Fruit fly (Drosophila melanogaster): Measurements from ENCODE around the gene poe.
A peak's percentile ranks its signal among the peaks of the same experiment; 100 is the strongest.

poe gene

DNA sequence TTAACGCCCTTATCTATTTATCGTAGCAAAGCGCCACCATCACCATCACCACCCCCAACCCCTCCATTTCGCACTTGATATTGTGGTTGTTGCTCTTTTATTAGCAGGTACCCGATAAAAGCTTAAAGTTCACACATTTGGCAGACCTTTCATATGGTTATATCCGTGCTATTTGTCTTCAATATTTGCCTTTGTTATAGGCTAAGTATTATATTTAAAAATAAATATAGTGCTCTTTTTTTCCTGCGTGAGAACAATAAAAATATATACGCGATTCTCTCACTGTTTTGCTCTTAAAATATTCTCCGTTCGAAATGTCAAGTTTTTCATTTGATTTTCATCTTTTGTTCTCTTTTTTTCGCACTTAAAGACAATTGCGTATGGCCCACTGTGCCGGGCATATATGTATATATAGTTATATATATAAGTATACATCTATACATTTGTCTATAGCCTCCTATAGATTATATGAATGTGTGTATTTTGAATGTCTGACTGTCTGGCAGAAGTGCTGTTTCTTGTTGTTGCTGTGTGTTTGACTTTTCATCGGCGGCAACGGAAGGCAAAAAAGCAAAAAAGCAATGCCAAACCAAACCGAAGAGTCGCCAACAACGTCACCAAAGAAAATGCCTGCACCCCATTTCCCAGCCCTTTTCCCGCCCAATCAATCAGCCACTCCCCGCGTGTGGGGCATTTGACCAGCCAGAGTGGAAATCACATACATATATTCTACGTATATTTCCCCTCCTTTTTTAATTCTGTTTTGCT lies 22.8 kb upstream of the poe start (continued):
- TF ChIP-seq CG6163 (GFP tag; IDR thresholded peaks at IDR 0.05) (no peak), CG31627 (GFP tag; optimal IDR thresholded peaks at IDR 0.05) (no peak), CG11902 (GFP tag; optimal IDR thresholded peaks at IDR 0.05) (no peak), Hr38 (GFP tag; optimal IDR thresholded peaks at IDR 0.05) (no peak), CG7368 (GFP tag; optimal IDR thresholded peaks at IDR 0.05) (no peak), CG15336 (GFP tag; IDR thresholded peaks at IDR 0.05) (peak; percentile 31; the same call in 1 of the 2 replicates), Eip75B (GFP tag; optimal IDR thresholded peaks at IDR 0.05) (no peak)

DNA sequence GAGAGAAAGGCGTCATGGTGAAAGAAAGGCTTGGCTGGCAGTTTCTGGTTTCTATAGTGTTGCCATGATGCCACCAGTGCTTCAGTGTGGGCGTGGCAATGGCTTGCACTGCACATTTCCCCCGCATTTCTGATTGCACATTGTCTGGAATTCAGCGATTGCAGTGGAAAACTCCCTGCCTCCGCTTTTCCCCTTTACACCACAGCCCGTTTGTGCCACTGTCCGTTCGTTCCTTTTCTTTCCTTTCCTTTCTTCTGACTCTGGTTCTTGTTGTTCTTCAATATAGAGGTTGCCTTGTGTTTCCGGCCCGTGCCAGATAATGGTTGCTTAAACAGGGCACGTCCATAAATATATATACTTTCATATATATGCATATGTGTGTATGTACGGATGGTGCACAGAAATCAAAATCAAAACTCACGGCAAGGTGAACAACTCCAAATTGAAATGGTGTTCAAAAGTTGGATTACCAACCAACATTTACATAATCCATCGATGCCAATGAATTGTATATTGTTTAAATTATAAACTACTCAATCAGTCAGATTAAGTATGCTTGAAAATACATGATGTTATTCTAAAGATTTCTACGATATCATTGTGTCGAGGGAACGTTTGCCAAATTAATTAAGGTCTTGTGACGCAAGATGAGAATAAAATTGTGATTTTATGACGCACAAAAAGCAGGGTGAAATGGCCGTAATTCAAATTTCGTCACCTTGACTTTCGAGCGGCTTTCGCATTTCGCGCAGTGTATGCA lies 21.9 kb upstream of the poe start:
- TF ChIP-seq esn (GFP tag; optimal IDR thresholded peaks at IDR 0.05) (peak; percentile 10), CG10669 (GFP tag; optimal IDR thresholded peaks at IDR 0.05) (peak; percentile 11), vri (GFP tag; optimal IDR thresholded peaks at IDR 0.05) (no peak), CG31627 (GFP tag; optimal IDR thresholded peaks at IDR 0.05) (peak; percentile 29), pdm3 (GFP tag; optimal IDR thresholded peaks at IDR 0.05) (peak; percentile 27), Sox14 (GFP tag; optimal IDR thresholded peaks at IDR 0.05) (peak; percentile 71), CG3032 (tag; optimal IDR thresholded peaks at IDR 0.05) (peak; percentile 16), Eip78C (GFP tag) (peak; percentile 50), CG15336 (GFP tag; IDR thresholded peaks at IDR 0.05) (no peak), Smox (GFP tag; optimal IDR thresholded peaks at IDR 0.05) (peak; percentile 30), Met (GFP tag; optimal IDR thresholded peaks at IDR 0.05) (no peak), Eip93F (GFP tag; optimal IDR thresholded peaks at IDR 0.05) (peak; percentile 22), dac (GFP tag; optimal IDR thresholded peaks at IDR 0.05) (no peak), acj6 (GFP tag; optimal IDR thresholded peaks at IDR 0.05) (peak; percentile 28), Eip75B (GFP tag; optimal IDR thresholded peaks at IDR 0.05) (peak; percentile 39), CG11294 (GFP tag; IDR thresholded peaks at IDR 0.05) (peak; percentile 15; the same call in 1 of the 2 replicates), Hr39 (GFP tag; optimal IDR thresholded peaks at IDR 0.05) (peak; percentile 12), lz (GFP tag; optimal IDR thresholded peaks at IDR 0.05) (no peak), CG32006 (GFP tag; optimal IDR thresholded peaks at IDR 0.05) (peak; percentile 24), achi (GFP tag; optimal IDR thresholded peaks at IDR 0.05) (peak; percentile 17), topi (GFP tag; optimal IDR thresholded peaks at IDR 0.05) (peak; percentile 8), CG7368 (GFP tag; optimal IDR thresholded peaks at IDR 0.05) (no peak), CG6854 (GFP tag; optimal IDR thresholded peaks at IDR 0.05) (peak; percentile 4), eg (GFP tag; IDR thresholded peaks at IDR 0.05) (peak; percentile 28; the same call in 1 of the 3 replicates), Gug (GFP tag; IDR thresholded peaks at IDR 0.05) (0 out of 2 replicates have a peak, but pooled peaks have one; percentile 14), svp (GFP tag) (peak; percentile 75), CG3919 (GFP tag; optimal IDR thresholded peaks at IDR 0.05) (peak; percentile 46), net (GFP tag; optimal IDR thresholded peaks at IDR 0.05) (peak; percentile 41), Ets21C (GFP tag; optimal IDR thresholded peaks at IDR 0.05) (peak; percentile 2), Sox102F (GFP tag; optimal IDR thresholded peaks at IDR 0.05) (peak; percentile 35), CG10631 (GFP tag; optimal IDR thresholded peaks at IDR 0.05) (peak; percentile 13), fd85E (GFP tag; optimal IDR thresholded peaks at IDR 0.05) (no peak), CG6163 (GFP tag; IDR thresholded peaks at IDR 0.05) (peak; percentile 56; the same call in 2 of the 3 replicates), spab (GFP tag; optimal IDR thresholded peaks at IDR 0.05) (no peak)

DNA sequence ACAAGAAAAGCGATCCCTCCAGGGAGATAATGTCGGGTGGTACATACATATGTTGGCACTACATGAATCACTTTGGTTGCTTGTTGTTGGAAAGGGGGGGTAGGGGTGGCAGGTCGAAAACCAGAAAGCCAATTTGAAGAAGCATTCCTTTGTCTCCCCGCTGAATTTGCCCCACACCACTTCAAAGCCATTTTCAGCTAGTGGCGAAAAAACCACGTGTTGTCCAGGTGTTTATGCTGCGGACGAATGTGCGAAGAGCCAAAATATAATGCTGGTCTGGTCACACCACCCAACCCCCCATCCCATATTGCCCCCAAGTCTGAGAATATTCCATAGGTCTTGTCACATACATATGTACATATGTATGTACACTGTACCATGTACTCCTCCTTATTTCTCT lies 20.5 kb upstream of the poe start:
- TF ChIP-seq CG8632 (GFP tag; optimal IDR thresholded peaks at IDR 0.05) (no peak), CG6808 (GFP tag; optimal IDR thresholded peaks at IDR 0.05) (no peak), Sox15 (GFP tag; optimal IDR thresholded peaks at IDR 0.05) (no peak), CG34406 (GFP tag; optimal IDR thresholded peaks at IDR 0.05) (no peak), eg (GFP tag; IDR thresholded peaks at IDR 0.05) (no peak), fd59A (GFP tag; optimal IDR thresholded peaks at IDR 0.05) (no peak)

Measured in whole organism, prepupa.